Fruit fly (Drosophila melanogaster): ENCODE data around the gene CG3032.

DNA sequence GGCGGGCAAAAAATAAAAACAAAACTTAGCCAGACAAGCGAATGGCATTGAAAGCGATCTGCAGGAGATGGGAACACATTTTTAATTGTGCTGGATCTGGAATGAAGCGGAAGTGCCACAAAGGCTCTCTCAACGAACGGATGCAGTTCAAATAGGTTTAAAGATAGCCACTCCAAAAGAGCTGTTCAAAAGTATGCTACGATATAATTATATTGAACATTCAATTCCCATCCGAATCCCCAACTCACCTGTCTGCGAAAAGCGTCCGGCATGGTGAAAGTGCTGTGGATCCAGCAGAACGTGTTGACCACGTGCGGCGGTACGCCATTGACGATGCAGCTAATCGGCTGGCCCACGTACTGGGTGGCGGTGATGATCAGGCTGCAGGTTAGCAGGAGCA lies 36.8 kb downstream of the CG3032 start:
- no peak for TF ChIP-seq CG12605 (GFP tag; IDR thresholded peaks at IDR 0.05)
- TF ChIP-seq Pif1A (GFP tag; optimal IDR thresholded peaks at IDR 0.05) = no peak
- no peak for TF ChIP-seq gl (tag; optimal IDR thresholded peaks at IDR 0.05)
- TF ChIP-seq fd96Ca (GFP tag; IDR thresholded peaks at IDR 0.05) = no peak
- no peak for TF ChIP-seq EcR (GFP tag; optimal IDR thresholded peaks at IDR 0.05)
